Fruit fly (Drosophila melanogaster) whole organism: ENCODE data around the gene wuho.

Source experiments
- CG8478 ChIP-seq: fragments of >200 bp; optimal IDR thresholded peaks from 2 replicates; lab custom pipeline; 2018; ENCODE audit warnings: inconsistent platforms
- Dll ChIP-seq: fragments of >200 bp; optimal IDR thresholded peaks from 2 replicates; lab custom pipeline; 2017
- EcR ChIP-seq, 2 experiments: fragments of >200 bp; optimal IDR thresholded peaks; 2 replicates each; lab custom pipeline; 2017; ENCODE audit warnings: missing biosample characterization in 2 of 2, missing genetic modification characterization in 2 of 2, missing genetic modification reagents in 2 of 2
- pan ChIP-seq: fragments of >200 bp; optimal IDR thresholded peaks from 2 replicates; lab custom pipeline; 2017
- psq ChIP-seq: fragments of >200 bp; optimal IDR thresholded peaks from 2 replicates; lab custom pipeline; 2017
- usp ChIP-seq: fragments of >200 bp; optimal IDR thresholded peaks from 2 replicates; lab custom pipeline; 2017; ENCODE audit warnings: missing biosample characterization, missing genetic modification characterization, mixed read lengths

- TF ChIP-seq pan (no peak), usp (GFP tag; lab: Kevin White, UChicago) (no peak), psq (no peak), EcR (GFP tag; optimal IDR thresholded peaks at IDR 0.05; lab: Kevin White, UChicago) (no peak), CG8478 (no peak), Dll (lab: Kevin White, UChicago) (no peak)
These were observed at the start of gene wuho, which contains the start of gene Top3beta for dm6 chrX:6287842-6288241.
